Worm (Caenorhabditis elegans): Measurements from ENCODE around the gene idpc-2.

DNA sequence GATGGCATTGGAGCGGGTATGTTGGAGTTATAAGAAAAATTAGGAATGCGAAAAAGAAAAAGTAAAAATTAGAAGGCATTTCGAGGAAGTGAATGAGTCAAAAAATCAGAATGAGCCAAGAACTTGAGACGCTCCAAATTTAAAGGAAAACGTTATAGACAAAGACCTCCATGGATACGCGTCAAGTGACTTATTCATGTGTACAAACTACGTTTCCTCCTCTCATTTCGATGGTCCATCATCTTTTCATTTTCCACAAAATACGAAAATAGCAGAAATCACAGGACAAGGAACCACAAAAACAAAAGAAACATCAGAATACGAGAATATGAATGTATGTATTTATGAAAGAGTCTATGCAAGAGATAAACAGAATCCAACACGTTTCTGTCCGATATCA is 20.2 kb upstream of the idpc-2 start, which contains the start of gene F28A12.3:
- no peak for TF ChIP-seq hmbx-1 (tag; optimal IDR thresholded peaks at IDR 0.05)
- TF ChIP-seq ama-1 (optimal IDR thresholded peaks at IDR 0.05): no peak
- TF ChIP-seq ets-7 (tag; optimal IDR thresholded peaks at IDR 0.05): no peak
- no peak for TF ChIP-seq hnd-1 (tag; optimal IDR thresholded peaks at IDR 0.05)

Data from whole organism, early embryonic.